Worm (Caenorhabditis elegans): ENCODE measurements around the gene K05F6.10.

K05F6.10 gene

DNA sequence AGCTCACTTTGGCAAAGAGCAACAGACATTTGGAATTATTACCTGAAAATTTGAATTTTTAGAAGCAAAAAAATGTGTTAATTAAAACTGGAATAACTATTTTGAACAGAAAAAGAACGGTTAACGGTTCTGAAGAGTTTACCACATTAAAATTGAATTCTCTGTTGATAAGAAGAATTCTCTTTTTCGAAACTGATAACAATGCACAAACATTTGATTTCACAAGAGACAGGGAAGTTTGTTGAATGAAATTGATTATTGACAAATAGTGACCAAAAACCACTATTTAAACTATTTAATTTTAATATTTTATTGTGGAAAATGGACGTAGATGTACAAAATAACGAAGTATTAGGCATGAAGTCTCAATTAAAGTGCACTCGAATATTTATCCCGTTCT, 31.6 kb upstream of the K05F6.10 start:
- TF ChIP-seq klf-2 (GFP tag; conservative IDR thresholded peaks at IDR 0.05) (no peak), tab-1 (GFP tag; IDR thresholded peaks at IDR 0.05) (no peak), flt-1 (GFP tag; IDR thresholded peaks at IDR 0.05) (no peak), T22C8.4 (GFP tag; IDR thresholded peaks at IDR 0.05) (no peak), ztf-29 (GFP tag; IDR thresholded peaks at IDR 0.05) (no peak)

DNA sequence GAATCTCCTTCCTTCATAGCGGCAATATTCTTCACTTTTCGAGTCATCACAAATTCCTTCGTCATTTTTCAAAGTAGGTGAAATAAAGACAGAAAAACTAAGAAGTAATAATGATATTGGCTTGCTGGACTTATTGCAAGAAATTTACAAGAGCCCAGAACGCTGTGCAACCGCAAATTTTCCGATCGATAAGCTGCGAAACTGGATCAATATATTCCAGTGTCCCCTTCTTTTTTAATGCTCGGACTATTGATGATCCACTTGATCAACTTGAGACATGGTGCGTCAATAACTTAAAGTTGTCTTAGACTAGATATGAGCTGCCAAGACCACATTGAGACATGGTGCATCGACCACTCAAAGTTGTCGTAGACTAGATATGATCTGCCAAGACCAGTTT, 30.1 kb upstream of the K05F6.10 start, which contains the start of gene bath-33:
Gene bath-33, minus strand, starts transcription at position 101 of the 400 bp plus-strand sequence.
- TF ChIP-seq ref-1 (GFP tag; conservative IDR thresholded peaks at IDR 0.05): no peak

DNA sequence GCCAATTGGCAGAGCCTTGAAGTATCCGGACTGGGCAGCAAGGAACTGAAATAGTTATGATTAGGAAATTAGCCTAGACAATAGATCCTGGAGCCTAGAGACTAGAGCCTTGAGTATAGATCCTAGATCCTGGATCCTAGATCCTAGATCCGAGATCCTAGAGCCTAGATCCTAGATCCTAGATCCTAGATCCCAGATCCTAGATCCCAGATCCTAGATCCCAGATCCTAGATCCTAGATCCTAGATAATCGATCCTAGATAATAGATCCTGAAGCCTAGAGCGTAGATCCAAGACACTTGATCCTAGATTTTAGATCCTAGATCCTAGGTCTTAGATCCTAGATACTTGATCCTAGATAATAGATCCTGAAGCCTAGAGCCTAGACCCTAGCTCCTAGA, 29.1 kb upstream of the K05F6.10 start:
- TF ChIP-seq med-1 (GFP tag; optimal IDR thresholded peaks at IDR 0.05; ENCODE audit: insufficient read depth) (no peak), cog-1 (tag; optimal IDR thresholded peaks at IDR 0.05) (no peak), klf-2 (GFP tag; conservative IDR thresholded peaks at IDR 0.05) (no peak), ztf-23 (GFP tag; IDR thresholded peaks at IDR 0.05) (no peak), flt-1 (GFP tag; IDR thresholded peaks at IDR 0.05) (no peak), T22C8.4 (GFP tag; IDR thresholded peaks at IDR 0.05) (no peak), ref-1 (GFP tag; conservative IDR thresholded peaks at IDR 0.05) (no peak), tab-1 (GFP tag; IDR thresholded peaks at IDR 0.05) (no peak), ztf-29 (GFP tag; IDR thresholded peaks at IDR 0.05) (no peak)

DNA sequence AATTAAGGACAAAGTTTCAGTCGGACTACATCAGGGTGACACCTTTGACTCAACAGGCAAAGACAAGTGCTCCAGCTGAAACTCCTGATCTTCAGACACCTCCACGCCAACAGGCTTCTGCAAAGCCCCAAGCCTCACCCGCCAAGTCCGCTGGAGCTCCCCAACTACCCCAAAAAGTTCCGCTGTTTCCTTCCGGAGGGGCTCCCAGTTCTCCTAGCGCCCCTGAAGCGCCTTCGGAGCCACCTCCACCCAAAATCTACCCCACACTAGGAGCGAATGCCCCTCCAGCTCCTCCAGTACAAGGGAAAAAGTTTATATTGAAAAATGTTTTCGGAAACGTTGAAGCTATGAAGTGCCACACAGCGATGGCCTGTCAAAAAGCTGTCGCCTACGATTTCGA, 27.1 kb upstream of the K05F6.10 start:
- no peak for TF ChIP-seq cog-1 (tag; optimal IDR thresholded peaks at IDR 0.05)
- TF ChIP-seq ztf-29 (GFP tag; IDR thresholded peaks at IDR 0.05): no peak
- no peak for TF ChIP-seq tab-1 (GFP tag; IDR thresholded peaks at IDR 0.05)
- no peak for TF ChIP-seq T22C8.4 (GFP tag; IDR thresholded peaks at IDR 0.05)
- TF ChIP-seq flt-1 (GFP tag; IDR thresholded peaks at IDR 0.05): no peak
- no peak for TF ChIP-seq ref-1 (GFP tag; conservative IDR thresholded peaks at IDR 0.05)
- no peak for TF ChIP-seq klf-2 (GFP tag; conservative IDR thresholded peaks at IDR 0.05)
- TF ChIP-seq ztf-23 (GFP tag; IDR thresholded peaks at IDR 0.05): no peak
- TF ChIP-seq med-1 (GFP tag; optimal IDR thresholded peaks at IDR 0.05; ENCODE audit: insufficient read depth): no peak

DNA sequence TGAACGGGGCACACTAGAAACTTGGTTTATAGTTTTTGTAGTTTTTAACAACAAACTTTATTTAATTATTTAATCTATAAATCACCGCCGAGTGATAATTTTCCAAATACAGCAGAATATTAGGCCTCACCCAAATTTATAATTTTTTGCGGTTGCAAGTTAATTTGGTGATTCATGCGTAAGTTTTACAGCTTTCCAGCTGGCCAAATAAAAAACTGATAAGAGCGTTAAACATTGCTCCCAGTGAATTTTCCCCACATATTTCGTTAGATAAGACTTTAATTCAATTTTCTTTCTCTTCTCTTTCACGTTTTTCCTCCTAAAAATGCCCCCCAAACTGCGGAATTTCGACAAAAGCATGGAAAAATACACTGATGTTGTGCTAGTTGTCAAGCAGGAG, 25.6 kb upstream of the K05F6.10 start, which contains the start of gene bath-47:
Gene bath-47, plus strand, starts transcription at position 305 of the 400 bp plus-strand sequence.
- TF ChIP-seq ref-1 (GFP tag; conservative IDR thresholded peaks at IDR 0.05) (no peak), tab-1 (GFP tag; IDR thresholded peaks at IDR 0.05) (no peak), flt-1 (GFP tag; IDR thresholded peaks at IDR 0.05) (no peak), ztf-23 (GFP tag; IDR thresholded peaks at IDR 0.05) (no peak), klf-2 (GFP tag; conservative IDR thresholded peaks at IDR 0.05) (no peak), med-1 (GFP tag; optimal IDR thresholded peaks at IDR 0.05; ENCODE audit: insufficient read depth) (no peak), ztf-29 (GFP tag; IDR thresholded peaks at IDR 0.05) (no peak), cog-1 (tag; optimal IDR thresholded peaks at IDR 0.05) (no peak), T22C8.4 (GFP tag; IDR thresholded peaks at IDR 0.05) (no peak)

DNA sequence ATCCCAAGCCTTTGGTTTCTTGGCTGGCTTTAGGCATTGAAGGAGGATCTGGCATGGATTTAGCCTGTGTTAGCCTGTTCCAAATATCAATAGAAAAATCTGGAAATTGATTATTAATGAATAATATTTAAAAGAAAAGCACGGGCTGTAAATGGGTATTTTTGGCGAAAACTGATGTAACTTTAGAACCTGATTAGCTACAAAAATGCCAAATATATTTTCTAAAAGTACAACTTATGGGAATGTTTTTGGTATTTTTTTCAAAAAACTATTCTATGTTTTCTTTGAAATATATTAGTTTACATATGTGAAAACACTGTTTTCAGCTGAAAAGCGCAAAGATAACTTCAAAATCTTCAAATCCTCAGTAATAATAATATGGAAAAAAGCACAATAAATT, 24.7 kb upstream of the K05F6.10 start, which contains the start of gene bath-26:
Gene bath-26, minus strand, starts transcription at position 101 of the 400 bp plus-strand sequence.
- TF ChIP-seq med-1 (GFP tag; optimal IDR thresholded peaks at IDR 0.05; ENCODE audit: insufficient read depth): no peak
- no peak for TF ChIP-seq tab-1 (GFP tag; IDR thresholded peaks at IDR 0.05)
- TF ChIP-seq T22C8.4 (GFP tag; IDR thresholded peaks at IDR 0.05): no peak
- TF ChIP-seq flt-1 (GFP tag; IDR thresholded peaks at IDR 0.05): no peak
- TF ChIP-seq ztf-23 (GFP tag; IDR thresholded peaks at IDR 0.05): no peak
- no peak for TF ChIP-seq klf-2 (GFP tag; conservative IDR thresholded peaks at IDR 0.05)
- no peak for TF ChIP-seq ztf-29 (GFP tag; IDR thresholded peaks at IDR 0.05)
- TF ChIP-seq ref-1 (GFP tag; conservative IDR thresholded peaks at IDR 0.05): no peak
- TF ChIP-seq cog-1 (tag; optimal IDR thresholded peaks at IDR 0.05): no peak

DNA sequence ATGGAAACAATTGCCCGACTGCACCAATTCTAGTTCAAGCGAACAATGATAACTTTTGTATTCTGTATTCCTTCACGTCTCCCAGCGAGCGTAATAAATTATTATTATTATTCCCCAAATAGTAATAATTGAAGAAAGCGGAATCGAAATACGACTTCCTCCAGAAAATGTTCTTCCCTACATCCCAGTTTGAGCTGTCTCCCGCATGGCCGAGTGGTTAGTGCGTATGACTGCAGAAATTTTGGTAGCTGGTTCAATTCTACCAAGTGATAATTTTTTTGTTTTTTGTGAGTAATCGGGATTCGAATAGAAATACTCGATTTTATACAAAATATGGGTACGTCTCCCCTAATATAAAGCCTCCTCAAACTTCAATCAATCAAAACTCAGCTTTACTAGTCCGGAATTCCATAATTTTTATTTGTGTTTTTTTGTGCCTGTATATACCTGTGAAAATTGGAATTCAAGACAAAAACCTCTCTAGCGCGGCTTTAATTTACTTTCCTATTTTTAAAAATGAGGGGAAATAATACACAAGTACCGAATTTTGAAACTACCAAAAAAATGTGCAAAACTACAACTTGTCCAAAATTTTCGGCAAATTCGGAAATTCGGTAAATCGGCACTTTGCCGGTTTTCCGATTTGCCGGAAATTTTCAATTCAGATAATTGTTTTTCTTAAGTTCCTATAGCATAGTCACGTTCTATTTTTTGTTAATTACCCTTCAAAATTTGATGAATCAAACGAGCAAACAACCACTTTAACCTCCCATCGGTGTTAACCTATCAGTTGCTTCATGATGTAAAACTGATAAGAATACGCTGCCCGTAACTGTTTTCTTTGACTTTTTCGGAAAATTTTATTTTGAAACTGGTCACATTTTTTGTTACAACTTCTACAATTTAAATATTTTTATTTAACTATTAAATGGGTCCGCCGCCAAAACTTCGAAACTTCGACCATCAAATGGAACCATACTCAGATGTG, 21.5 kb upstream of the K05F6.10 start, which contains the start of gene bath-46:
Gene bath-46, plus strand, starts transcription at position 806 of the 988 bp plus-strand sequence.
- no peak for TF ChIP-seq ref-1 (GFP tag; conservative IDR thresholded peaks at IDR 0.05)
- TF ChIP-seq klf-2 (GFP tag; conservative IDR thresholded peaks at IDR 0.05): no peak
- no peak for TF ChIP-seq ztf-23 (GFP tag; IDR thresholded peaks at IDR 0.05)
- no peak for TF ChIP-seq ztf-29 (GFP tag; IDR thresholded peaks at IDR 0.05)
- no peak for TF ChIP-seq med-1 (GFP tag; optimal IDR thresholded peaks at IDR 0.05; ENCODE audit: insufficient read depth)
- no peak for TF ChIP-seq tab-1 (GFP tag; IDR thresholded peaks at IDR 0.05)
- TF ChIP-seq flt-1 (GFP tag; IDR thresholded peaks at IDR 0.05): no peak
- no peak for TF ChIP-seq cog-1 (tag; optimal IDR thresholded peaks at IDR 0.05)
- no peak for TF ChIP-seq T22C8.4 (GFP tag; IDR thresholded peaks at IDR 0.05)

DNA sequence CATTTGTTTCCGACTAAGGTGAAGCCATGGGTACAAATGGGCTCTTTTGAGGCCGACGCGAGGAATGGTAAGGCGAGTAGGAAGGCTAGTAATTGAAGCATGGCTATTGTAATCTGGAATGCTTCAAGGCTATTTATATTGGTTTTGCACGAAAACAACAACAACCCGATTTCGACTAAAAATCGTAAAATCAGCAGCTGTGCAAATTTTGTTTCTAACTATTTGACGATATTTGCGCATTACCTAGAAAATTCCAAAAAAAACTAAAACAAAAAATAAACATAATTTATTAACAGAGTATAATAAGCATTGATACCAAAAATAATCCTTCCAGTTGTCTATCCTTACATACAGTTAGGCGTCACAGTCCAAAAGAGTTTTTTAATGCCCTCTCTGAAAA, 19.2 kb upstream of the K05F6.10 start, which contains the start of gene clec-20:
Gene clec-20, minus strand, starts transcription at position 101 of the 400 bp plus-strand sequence.
- TF ChIP-seq ref-1 (GFP tag; conservative IDR thresholded peaks at IDR 0.05) (no peak), klf-2 (GFP tag; conservative IDR thresholded peaks at IDR 0.05) (no peak), T22C8.4 (GFP tag; IDR thresholded peaks at IDR 0.05) (no peak)

DNA sequence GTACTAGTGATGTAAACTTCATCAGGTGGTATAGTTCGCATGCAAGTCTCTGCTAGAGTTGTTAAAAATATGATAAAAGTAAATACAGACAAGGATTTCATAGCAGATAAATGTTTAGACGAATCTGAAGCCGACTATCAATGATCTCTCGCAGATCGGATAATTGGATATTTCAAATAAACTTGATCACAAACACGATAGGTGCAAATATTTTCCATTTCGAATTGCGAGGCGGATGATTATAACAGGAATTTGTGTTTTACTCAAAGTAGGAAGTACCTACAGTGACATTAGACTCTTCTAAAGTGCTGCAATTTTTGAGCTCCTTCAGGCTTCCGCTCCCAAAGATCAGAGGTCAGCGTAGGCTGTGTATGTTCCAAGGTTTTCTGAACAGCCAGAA, 13.9 kb upstream of the K05F6.10 start, which contains the start of gene T07H3.7:
Gene T07H3.7, minus strand, starts transcription at position 101 of the 400 bp plus-strand sequence.
- TF ChIP-seq klf-2 (GFP tag; conservative IDR thresholded peaks at IDR 0.05) (no peak), tab-1 (GFP tag; IDR thresholded peaks at IDR 0.05) (no peak), ref-1 (GFP tag; conservative IDR thresholded peaks at IDR 0.05) (no peak), ztf-23 (GFP tag; IDR thresholded peaks at IDR 0.05) (no peak), ztf-29 (GFP tag; IDR thresholded peaks at IDR 0.05) (no peak), T22C8.4 (GFP tag; IDR thresholded peaks at IDR 0.05) (no peak), med-1 (GFP tag; optimal IDR thresholded peaks at IDR 0.05; ENCODE audit: insufficient read depth) (no peak), flt-1 (GFP tag; IDR thresholded peaks at IDR 0.05) (no peak), cog-1 (tag; optimal IDR thresholded peaks at IDR 0.05) (no peak)
